Fruit fly (Drosophila melanogaster) S2 (cell line): ENCODE results near the gene CG44303.

Experiments used
- CG8478 ChIP-seq: fragments of >200 bp; optimal IDR thresholded peaks from 2 replicates; lab custom pipeline; 2018
- CTCF ChIP-seq, 2 experiments: fragments of >200 bp; optimal IDR thresholded peaks; 2 replicates each; lab custom pipeline; 2018

DNA sequence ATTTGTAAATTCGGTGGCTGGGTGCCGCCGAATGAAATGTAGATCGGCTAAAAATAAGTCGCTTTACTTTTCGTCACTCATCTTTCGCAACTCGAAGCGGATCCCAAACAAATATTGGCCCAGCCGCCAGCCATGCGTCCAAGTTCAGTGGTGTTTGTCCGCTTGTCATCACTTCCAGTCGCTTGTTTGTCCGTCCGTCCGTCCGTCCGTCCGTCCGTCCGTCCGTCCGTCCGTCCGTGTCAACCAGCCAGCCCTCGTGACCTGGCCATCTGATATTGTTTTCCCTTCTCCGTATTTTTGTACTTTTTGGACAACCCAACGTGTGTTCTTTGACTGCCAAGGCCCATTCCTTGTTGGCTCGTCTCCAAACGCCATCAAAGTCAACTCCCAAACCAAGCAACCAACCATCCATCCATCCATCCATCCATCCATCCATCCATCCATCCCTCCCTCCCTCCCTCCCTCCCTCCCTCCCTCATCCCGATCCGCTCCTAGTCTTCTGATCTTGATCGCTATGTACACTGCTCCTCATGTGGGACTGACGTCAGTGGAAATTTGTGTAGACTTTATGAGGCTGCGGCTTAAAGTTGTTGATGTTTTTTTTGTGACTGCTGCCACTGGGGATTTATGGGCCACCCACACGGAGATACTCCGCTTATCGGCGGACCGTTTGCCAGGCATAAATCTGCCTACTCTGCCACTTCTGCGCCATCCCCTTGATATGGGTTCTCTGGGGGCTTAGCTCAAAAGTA, 46.2 kb upstream of the CG44303 start:
- TF ChIP-seq CG8478 (lab: Kevin White, UChicago): no peak
- TF ChIP-seq CTCF (optimal IDR thresholded peaks at IDR 0.05; lab: Kevin White, UChicago): no peak
